Worm (Caenorhabditis elegans) whole organism, midembryonic: ENCODE data around the gene fbxa-120.

Experiments
- T22C8.4 ChIP-seq: fragments of 200-800 bp; sonication (Bioruptor generic); IDR thresholded peaks from 2 replicates; pipeline ENCODE4 v1.3.6; 2022; ENCODE audit warnings: missing genetic modification characterization, missing compliant biosample characterization
- cog-1 ChIP-seq: sonication (generic microtip); optimal IDR thresholded peaks from 2 replicates; lab custom pipeline; 2016; ENCODE audit warnings: missing genetic modification characterization, missing compliant biosample characterization
- flt-1 ChIP-seq: fragments of 200-800 bp; sonication (Bioruptor generic); IDR thresholded peaks from 2 replicates; pipeline ENCODE4 v1.3.6; 2022; ENCODE audit warnings: missing genetic modification characterization, missing compliant biosample characterization
- klf-2 ChIP-seq: fragments of 200-800 bp; sonication (Bioruptor generic); conservative IDR thresholded peaks from 2 replicates; pipeline ENCODE4 v1.3.6; 2022; ENCODE audit warnings: missing genetic modification reagents, missing genetic modification characterization, missing compliant biosample characterization
- med-1 ChIP-seq: sonication (generic microtip); optimal IDR thresholded peaks from 2 replicates; lab custom pipeline; 2017; ENCODE audit warnings: missing genetic modification characterization, mild to moderate bottlenecking, missing compliant biosample characterization, antibody characterized with exemption, missing genetic modification reagents; ENCODE audit not compliant: insufficient read depth
- tab-1 ChIP-seq: fragments of 200-800 bp; sonication (Bioruptor generic); IDR thresholded peaks from 2 replicates; pipeline ENCODE4 v1.3.6; 2022; ENCODE audit warnings: missing genetic modification characterization, missing compliant biosample characterization
- ztf-23 ChIP-seq: fragments of 200-800 bp; sonication (Bioruptor generic); IDR thresholded peaks from 2 replicates; pipeline ENCODE4 v1.3.6; 2022; ENCODE audit warnings: missing genetic modification reagents, missing genetic modification characterization, missing compliant biosample characterization

ce11 chrX:17256769-17257168, 45.8 kb upstream of the fbxa-120 start, which contains the start of gene Y40C7B.4:
- TF ChIP-seq flt-1 (GFP tag; lab: Robert Waterston, UW), result no peak
- no peak for TF ChIP-seq cog-1 (tag; lab: Kevin White, UChicago)
- TF ChIP-seq ztf-23 (GFP tag; lab: Robert Waterston, UW), result no peak
- TF ChIP-seq med-1 (GFP tag; lab: Kevin White, UChicago), result no peak
- no peak for TF ChIP-seq T22C8.4 (GFP tag; lab: Robert Waterston, UW)
- no peak for TF ChIP-seq tab-1 (GFP tag; lab: Robert Waterston, UW)
- TF ChIP-seq klf-2 (GFP tag; lab: Robert Waterston, UW), result no peak
